Fruit fly (Drosophila melanogaster) whole organism, embryonic: Measurements from ENCODE around the gene SamDC.

ENCODE experiments used
- Antp ChIP-seq: fragments of 200-800 bp; sonication (Bioruptor generic); optimal IDR thresholded peaks from 3 replicates; lab custom pipeline; 2016; ENCODE audit warnings: missing biosample characterization, missing genetic modification characterization
- Atf3 ChIP-seq: fragments of 200-800 bp; sonication (Bioruptor generic); optimal IDR thresholded peaks from 3 replicates; lab custom pipeline; 2016; ENCODE audit warnings: missing biosample characterization, missing genetic modification characterization
- Bdp1 ChIP-seq: fragments of 200-800 bp; sonication (Bioruptor generic); optimal IDR thresholded peaks from 3 replicates; lab custom pipeline; 2016; ENCODE audit warnings: missing biosample characterization, missing genetic modification characterization
- Blimp-1 ChIP-seq: fragments of 200-800 bp; sonication (Bioruptor generic); optimal IDR thresholded peaks from 3 replicates; lab custom pipeline; 2018; ENCODE audit warnings: missing biosample characterization, missing genetic modification characterization, mild to moderate bottlenecking, moderate library complexity, missing genetic modification reagents
- CG10274 ChIP-seq: fragments of 200-800 bp; sonication (Bioruptor generic); optimal IDR thresholded peaks from 3 replicates; lab custom pipeline; 2017; ENCODE audit warnings: missing biosample characterization, mild to moderate bottlenecking, missing genetic modification characterization
- CG12942 ChIP-seq: fragments of 200-800 bp; sonication (Bioruptor generic); optimal IDR thresholded peaks from 3 replicates; lab custom pipeline; 2016; ENCODE audit warnings: missing biosample characterization, missing genetic modification characterization
- CG15479 ChIP-seq: fragments of 200-800 bp; sonication (Bioruptor generic); optimal IDR thresholded peaks from 3 replicates; lab custom pipeline; 2019; ENCODE audit warnings: missing biosample characterization, mild to moderate bottlenecking, missing genetic modification characterization, moderate library complexity
- CG15601 ChIP-seq: fragments of 200-800 bp; sonication (Bioruptor generic); optimal IDR thresholded peaks from 3 replicates; lab custom pipeline; 2019; ENCODE audit warnings: missing biosample characterization, mild to moderate bottlenecking, missing genetic modification characterization, moderate library complexity
- CG1647 ChIP-seq: fragments of 200-800 bp; sonication (Bioruptor generic); optimal IDR thresholded peaks from 3 replicates; lab custom pipeline; 2016; ENCODE audit warnings: missing biosample characterization, missing genetic modification characterization
- CG16815 ChIP-seq: fragments of 200-800 bp; sonication (Bioruptor generic); optimal IDR thresholded peaks from 3 replicates; lab custom pipeline; 2017; ENCODE audit warnings: missing biosample characterization, mild to moderate bottlenecking, missing genetic modification characterization
- CG17186 ChIP-seq: fragments of 200-800 bp; sonication (Bioruptor generic); optimal IDR thresholded peaks from 3 replicates; lab custom pipeline; 2017; ENCODE audit warnings: missing biosample characterization, missing genetic modification reagents, missing genetic modification characterization
- CG2678 ChIP-seq: fragments of 200-800 bp; sonication (Bioruptor generic); optimal IDR thresholded peaks from 3 replicates; lab custom pipeline; 2019; ENCODE audit warnings: missing biosample characterization, mild to moderate bottlenecking, missing genetic modification characterization, moderate library complexity
- CG3838 ChIP-seq: fragments of 200-800 bp; sonication (Bioruptor generic); optimal IDR thresholded peaks from 3 replicates; lab custom pipeline; 2016; ENCODE audit warnings: missing biosample characterization, missing genetic modification characterization
- CG7357 ChIP-seq: fragments of 200-800 bp; sonication (Bioruptor generic); IDR thresholded peaks from 3 replicates; pipeline ENCODE4 v1.3.6; 2022; ENCODE audit warnings: missing biosample characterization, missing genetic modification characterization
- CG7372 ChIP-seq: fragments of 200-800 bp; sonication (Bioruptor generic); IDR thresholded peaks from 2 replicates; pipeline ENCODE4 v1.3.6; 2022; ENCODE audit warnings: missing biosample characterization, missing genetic modification characterization
- CG9817 ChIP-seq: fragments of 200-800 bp; sonication (Bioruptor generic); optimal IDR thresholded peaks from 2 replicates; lab custom pipeline; 2018; ENCODE audit warnings: missing biosample characterization, mild to moderate bottlenecking, missing genetic modification characterization, moderate library complexity
- Camta ChIP-seq: fragments of 200-800 bp; sonication (Bioruptor generic); optimal IDR thresholded peaks from 2 replicates; lab custom pipeline; 2016; ENCODE audit warnings: missing biosample characterization, missing genetic modification characterization
- Dip3 ChIP-seq: fragments of 200-800 bp; sonication (Bioruptor generic); optimal IDR thresholded peaks from 3 replicates; lab custom pipeline; 2016; ENCODE audit warnings: missing biosample characterization, missing genetic modification characterization
- Doc2 ChIP-seq: fragments of 200-800 bp; sonication (Bioruptor generic); IDR thresholded peaks from 2 replicates; pipeline ENCODE4 v1.3.6; 2022; ENCODE audit warnings: missing biosample characterization, missing genetic modification characterization
- E2f1 ChIP-seq: fragments of 200-800 bp; sonication (Bioruptor generic); IDR thresholded peaks from 2 replicates; pipeline ENCODE4 v1.3.6; 2022; ENCODE audit warnings: missing biosample characterization, missing genetic modification characterization
- Ets97D ChIP-seq: fragments of 200-800 bp; sonication (Bioruptor generic); optimal IDR thresholded peaks from 3 replicates; lab custom pipeline; 2016; ENCODE audit warnings: missing biosample characterization, missing genetic modification characterization
- GATAe ChIP-seq: fragments of 200-800 bp; sonication (Bioruptor generic); conservative IDR thresholded peaks from 2 replicates; pipeline ENCODE4 v1.3.6; 2022; ENCODE audit warnings: missing biosample characterization, missing genetic modification characterization
- Gsc ChIP-seq: fragments of 200-800 bp; sonication (Bioruptor generic); IDR thresholded peaks from 2 replicates; pipeline ENCODE4 v1.3.6; 2022; ENCODE audit warnings: missing biosample characterization, missing genetic modification characterization
- HHEX ChIP-seq: fragments of 200-800 bp; sonication (Bioruptor generic); optimal IDR thresholded peaks from 3 replicates; lab custom pipeline; 2017; ENCODE audit warnings: missing biosample characterization, mild to moderate bottlenecking, missing genetic modification characterization, missing genetic modification reagents
- HLH4C ChIP-seq: fragments of 200-800 bp; sonication (Bioruptor generic); IDR thresholded peaks from 3 replicates; pipeline ENCODE4 v1.3.6; 2022; ENCODE audit warnings: missing biosample characterization, missing genetic modification characterization; ENCODE audit not compliant: partially characterized antibody
- Hr78 ChIP-seq, 2 experiments: fragments of 200-800 bp in 1 of 2; fragments of >200 bp in 1 of 2; sonication (Bioruptor generic) in 1 of 2; optimal IDR thresholded peaks; 2 replicates each; lab custom pipeline; 2017 to 2019; ENCODE audit warnings: missing biosample characterization in 2 of 2, missing genetic modification characterization in 2 of 2, mild to moderate bottlenecking in 1 of 2, moderate library complexity in 1 of 2
- MESR4 ChIP-seq: fragments of 200-800 bp; sonication (Bioruptor generic); optimal IDR thresholded peaks from 2 replicates; lab custom pipeline; 2018; ENCODE audit warnings: missing biosample characterization, mild to moderate bottlenecking, missing genetic modification characterization, moderate library complexity
- Med ChIP-seq: fragments of 200-800 bp; sonication (Bioruptor generic); peaks from one replicate; lab custom pipeline; 2016; ENCODE audit warnings: missing biosample characterization, missing genetic modification characterization, mild to moderate bottlenecking, inconsistent platforms, moderate library complexity
- NFAT ChIP-seq: fragments of 200-800 bp; sonication (Bioruptor generic); IDR thresholded peaks from 2 replicates; pipeline ENCODE4 v1.3.6; 2022; ENCODE audit warnings: missing biosample characterization, missing genetic modification characterization
- Nf-YA ChIP-seq: fragments of 200-800 bp; sonication (Bioruptor generic); IDR thresholded peaks from 2 replicates; pipeline ENCODE4 v1.3.6; 2022; ENCODE audit warnings: missing biosample characterization, missing genetic modification characterization
- cad ChIP-seq: fragments of >200 bp; optimal IDR thresholded peaks from 2 replicates; lab custom pipeline; 2017; ENCODE audit warnings: missing biosample characterization, missing genetic modification characterization
- chinmo ChIP-seq: fragments of 200-800 bp; sonication (Bioruptor generic); IDR thresholded peaks from 4 replicates; pipeline ENCODE4 v1.3.6; 2022; ENCODE audit warnings: missing biosample characterization, missing genetic modification characterization; ENCODE audit not compliant: partially characterized antibody
- chm ChIP-seq: fragments of 200-800 bp; sonication (Bioruptor generic); IDR thresholded peaks from 2 replicates; pipeline ENCODE4 v1.3.6; 2022; ENCODE audit warnings: missing biosample characterization, missing genetic modification characterization
- crol ChIP-seq: fragments of 200-800 bp; sonication (Bioruptor generic); IDR thresholded peaks from 2 replicates; pipeline ENCODE4 v1.3.6; 2022; ENCODE audit warnings: missing biosample characterization, missing genetic modification characterization
- cwo ChIP-seq: fragments of 200-800 bp; sonication (Bioruptor generic); optimal IDR thresholded peaks from 3 replicates; lab custom pipeline; 2017; ENCODE audit warnings: missing biosample characterization, missing genetic modification characterization, mild to moderate bottlenecking, moderate library complexity, missing genetic modification reagents
- dimm ChIP-seq: fragments of 200-800 bp; sonication (Bioruptor generic); IDR thresholded peaks from 2 replicates; pipeline ENCODE4 v1.3.6; 2022; ENCODE audit warnings: missing biosample characterization, missing genetic modification characterization
- dmrt99B ChIP-seq: fragments of 200-800 bp; sonication (Bioruptor generic); optimal IDR thresholded peaks from 2 replicates; lab custom pipeline; 2018; ENCODE audit warnings: missing biosample characterization, mild to moderate bottlenecking, missing genetic modification characterization, moderate library complexity
- fu2 ChIP-seq: fragments of 200-800 bp; sonication (Bioruptor generic); optimal IDR thresholded peaks from 2 replicates; lab custom pipeline; 2016; ENCODE audit warnings: missing biosample characterization, missing genetic modification characterization
- jing ChIP-seq: fragments of 200-800 bp; sonication (Bioruptor generic); optimal IDR thresholded peaks from 2 replicates; lab custom pipeline; 2018; ENCODE audit warnings: missing biosample characterization, mild to moderate bottlenecking, missing genetic modification characterization
- lola ChIP-seq, 3 experiments: fragments of >200 bp in 2 of 3; fragments of 200-800 bp in 1 of 3; sonication (Bioruptor generic) in 1 of 3; optimal IDR thresholded peaks; 2 replicates each; lab custom pipeline; 2017 to 2019; ENCODE audit warnings: missing biosample characterization in 3 of 3, missing genetic modification characterization in 3 of 3, mild to moderate bottlenecking in 1 of 3, moderate library complexity in 1 of 3
- mld ChIP-seq: fragments of 200-800 bp; sonication (Bioruptor generic); IDR thresholded peaks from 3 replicates; pipeline ENCODE4 v1.3.6; 2022; ENCODE audit warnings: missing biosample characterization, missing genetic modification characterization; ENCODE audit not compliant: partially characterized antibody
- odd ChIP-seq: fragments of 200-800 bp; sonication (Bioruptor generic); optimal IDR thresholded peaks from 2 replicates; lab custom pipeline; 2017; ENCODE audit warnings: missing biosample characterization, mild to moderate bottlenecking, missing genetic modification characterization
- rib ChIP-seq: fragments of 200-800 bp; sonication (Bioruptor generic); IDR thresholded peaks from 2 replicates; pipeline ENCODE4 v1.3.6; 2022; ENCODE audit warnings: missing biosample characterization, missing genetic modification characterization
- ro ChIP-seq: fragments of 200-800 bp; sonication (Bioruptor generic); IDR thresholded peaks from 2 replicates; pipeline ENCODE4 v1.3.6; 2022; ENCODE audit warnings: missing biosample characterization, missing genetic modification characterization
- sd ChIP-seq: fragments of 200-800 bp; sonication (Bioruptor generic); optimal IDR thresholded peaks from 3 replicates; lab custom pipeline; 2018; ENCODE audit warnings: missing biosample characterization, mild to moderate bottlenecking, missing genetic modification characterization, moderate library complexity
- sima ChIP-seq: fragments of 200-800 bp; sonication (Bioruptor generic); optimal IDR thresholded peaks from 2 replicates; lab custom pipeline; 2016; ENCODE audit warnings: missing biosample characterization, missing genetic modification characterization
- slp2 ChIP-seq: fragments of 200-800 bp; sonication (Bioruptor generic); optimal IDR thresholded peaks from 2 replicates; lab custom pipeline; 2016; ENCODE audit warnings: missing biosample characterization, missing genetic modification characterization
- vvl ChIP-seq: fragments of 200-800 bp; sonication (Bioruptor generic); IDR thresholded peaks from 2 replicates; pipeline ENCODE4 v1.3.6; 2022; ENCODE audit warnings: missing biosample characterization, missing genetic modification characterization
- zen2 ChIP-seq: fragments of 200-800 bp; sonication (Bioruptor generic); IDR thresholded peaks from 3 replicates; pipeline ENCODE4 v1.3.6; 2022; ENCODE audit warnings: missing biosample characterization, missing genetic modification characterization; ENCODE audit not compliant: partially characterized antibody

Gene SamDC

DNA sequence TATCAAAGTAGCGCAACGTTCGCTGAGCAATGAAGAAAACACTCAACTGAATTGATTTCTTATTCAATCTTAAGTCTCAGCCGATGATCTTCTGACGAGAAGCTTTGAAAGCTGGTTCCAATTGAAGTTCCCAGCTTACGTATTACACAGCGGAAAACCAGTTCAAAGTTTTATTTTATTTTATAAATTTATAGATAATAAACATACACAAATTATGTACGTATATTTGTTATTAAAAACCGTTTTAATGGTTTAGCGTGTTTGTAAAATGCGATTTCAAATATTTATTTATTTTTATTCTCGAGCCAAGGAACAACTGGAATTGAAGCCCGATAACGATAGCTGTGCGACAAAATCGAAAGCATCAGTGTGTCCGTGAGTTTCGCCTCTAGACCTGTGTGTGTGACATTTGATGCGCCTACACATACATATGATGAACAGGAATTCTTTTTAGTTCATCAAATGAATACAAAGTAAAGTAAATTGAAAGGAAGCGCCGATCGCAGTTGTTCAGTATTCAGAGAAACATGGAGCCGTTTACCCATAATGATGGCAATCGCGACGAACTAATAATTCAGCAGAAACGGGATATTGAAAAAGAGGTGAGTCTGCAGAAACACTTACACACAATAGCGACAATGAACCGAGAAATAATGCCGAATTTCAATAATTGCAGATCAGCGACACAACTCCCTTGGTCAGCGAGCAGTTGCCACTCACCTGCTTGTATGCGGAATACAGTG, 32.6 kb upstream of the SamDC start, which contains the start of the genes CG5390 and CG4968 (continued):
- peak; percentile 65 for TF ChIP-seq HHEX
- no peak for TF ChIP-seq Doc2 (GFP tag; lab: Robert Waterston, UW)
- TF ChIP-seq Hr78 (GFP tag; optimal IDR thresholded peaks at IDR 0.05; lab: Kevin White, UChicago) = peak in 1 of 2 experiments; percentile 20
- TF ChIP-seq dmrt99B (tag; lab: Kevin White, UChicago) = no peak
- peak; percentile 70 for TF ChIP-seq NFAT
- 0 out of 4 replicates have a peak, but pooled peaks have one; percentile 65 for TF ChIP-seq chinmo (GFP tag; lab: Robert Waterston, UW)
- TF ChIP-seq rib (GFP tag; lab: Robert Waterston, UW) = peak; percentile 20; the same call in 1 of the 2 replicates
- peak; percentile 12 for TF ChIP-seq CG16815 (GFP tag; lab: Kevin White, UChicago)
- TF ChIP-seq sima (GFP tag; lab: Kevin White, UChicago) = no peak
- TF ChIP-seq Atf3 (GFP tag; lab: Kevin White, UChicago) = no peak
- TF ChIP-seq GATAe (GFP tag; lab: Robert Waterston, UW) = no peak
- TF ChIP-seq E2f1 (GFP tag; lab: Robert Waterston, UW) = no peak
- TF ChIP-seq Gsc = no peak
- no peak for TF ChIP-seq cad (GFP tag; lab: Kevin White, UChicago)
- TF ChIP-seq chm (GFP tag; lab: Robert Waterston, UW) = no peak; the same call in 1 of the 2 replicates
- TF ChIP-seq CG15601 (tag; lab: Kevin White, UChicago) = peak; percentile 87
- TF ChIP-seq CG2678 = no peak
- TF ChIP-seq sd (tag; lab: Kevin White, UChicago) = peak; percentile 71
- TF ChIP-seq vvl = peak; percentile 82
- TF ChIP-seq fu2 = no peak
- TF ChIP-seq CG15479 (GFP tag; lab: Kevin White, UChicago) = no peak
- peak; percentile 48; the same call in 1 of the 3 replicates for TF ChIP-seq HLH4C (GFP tag; lab: Robert Waterston, UW)
- TF ChIP-seq Med (GFP tag; lab: Kevin White, UChicago) = peak; percentile 87
- TF ChIP-seq CG10274 (GFP tag; lab: Kevin White, UChicago) = peak; percentile 10
- TF ChIP-seq cwo (GFP tag; lab: Kevin White, UChicago) = no peak
- TF ChIP-seq jing (GFP tag; lab: Kevin White, UChicago) = no peak
- no peak for TF ChIP-seq crol (GFP tag; lab: Robert Waterston, UW)
- TF ChIP-seq ro (GFP tag; lab: Robert Waterston, UW) = no peak
- no peak for TF ChIP-seq Blimp-1 (GFP tag; lab: Kevin White, UChicago)
- TF ChIP-seq Antp (GFP tag; lab: Kevin White, UChicago) = peak; percentile 6
- TF ChIP-seq Nf-YA (GFP tag; lab: Robert Waterston, UW) = peak; percentile 47; the same call in 1 of the 2 replicates
- peak; percentile 81 for TF ChIP-seq MESR4 (GFP tag; lab: Kevin White, UChicago)
- no peak for TF ChIP-seq CG7357 (GFP tag; lab: Robert Waterston, UW)
- no peak for TF ChIP-seq mld (GFP tag; lab: Robert Waterston, UW)
- peak; percentile 66 for TF ChIP-seq CG7372 (GFP tag; lab: Robert Waterston, UW)
- TF ChIP-seq zen2 (GFP tag; lab: Robert Waterston, UW) = no peak; the same call in 2 of the 3 replicates
- TF ChIP-seq odd (GFP tag; lab: Kevin White, UChicago) = peak; percentile 56
- TF ChIP-seq CG3838 (GFP tag; lab: Kevin White, UChicago) = no peak
- no peak for TF ChIP-seq CG1647 (GFP tag; lab: Kevin White, UChicago)
- no peak for TF ChIP-seq Camta (GFP tag; lab: Kevin White, UChicago)
- TF ChIP-seq Ets97D (GFP tag; lab: Kevin White, UChicago) = peak; percentile 77
- no peak for TF ChIP-seq CG17186
- TF ChIP-seq dimm (GFP tag; lab: Robert Waterston, UW) = no peak
- TF ChIP-seq Bdp1 (GFP tag; lab: Kevin White, UChicago) = no peak
- no peak for TF ChIP-seq slp2 (GFP tag; lab: Kevin White, UChicago)
- no peak for TF ChIP-seq CG9817 (tag; lab: Kevin White, UChicago)
- TF ChIP-seq lola (GFP tag; optimal IDR thresholded peaks at IDR 0.05; lab: Kevin White, UChicago) = peak in 1 of 3 experiments; percentile 36
- peak; percentile 2 for TF ChIP-seq Dip3 (GFP tag; lab: Kevin White, UChicago)
- TF ChIP-seq CG12942 (GFP tag; lab: Kevin White, UChicago) = peak; percentile 52
